Worm (Caenorhabditis elegans) whole organism, young adult: ENCODE data around the gene F13B12.7.

Experiments used
- B0261.1 ChIP-seq: sonication (generic microtip); optimal IDR thresholded peaks from 2 replicates; lab custom pipeline; 2016; ENCODE audit warnings: mild to moderate bottlenecking, missing genetic modification characterization, moderate library complexity, missing compliant biosample characterization
- C06A6.2 ChIP-seq: fragments of 200-800 bp; sonication (Bioruptor generic); conservative IDR thresholded peaks from 2 replicates; pipeline ENCODE4 v1.3.6; 2022; ENCODE audit warnings: missing genetic modification characterization, missing compliant biosample characterization
- F10E7.11 ChIP-seq: sonication (generic microtip); optimal IDR thresholded peaks from 2 replicates; lab custom pipeline; 2017; ENCODE audit warnings: mild to moderate bottlenecking, missing genetic modification characterization, moderate library complexity, missing compliant biosample characterization
- F39B2.1 ChIP-seq: fragments of 200-800 bp; sonication (Bioruptor generic); IDR thresholded peaks from 2 replicates; pipeline ENCODE4 v1.3.6; 2022; ENCODE audit warnings: missing genetic modification reagents, missing genetic modification characterization, missing compliant biosample characterization
- F52B5.7 ChIP-seq: sonication (generic microtip); optimal IDR thresholded peaks from 2 replicates; lab custom pipeline; 2016; ENCODE audit warnings: mild to moderate bottlenecking, missing genetic modification characterization, missing compliant biosample characterization
- Y53F4B.3 ChIP-seq: fragments of 200-800 bp; sonication (Bioruptor generic); IDR thresholded peaks from 2 replicates; pipeline ENCODE4 v1.3.6; 2022; ENCODE audit warnings: missing genetic modification reagents, missing genetic modification characterization, missing compliant biosample characterization
- Y67H2A.10 ChIP-seq: fragments of 200-800 bp; sonication (Bioruptor generic); conservative IDR thresholded peaks from 2 replicates; pipeline ENCODE4 v1.3.6; 2022; ENCODE audit warnings: missing genetic modification reagents, missing genetic modification characterization, missing compliant biosample characterization
- Y95B8A.8 ChIP-seq: fragments of 200-800 bp; sonication (Bioruptor generic); IDR thresholded peaks from 2 replicates; pipeline ENCODE4 v1.3.6; 2022; ENCODE audit warnings: missing genetic modification reagents, missing genetic modification characterization, missing compliant biosample characterization
- ZK185.1 ChIP-seq: sonication (generic microtip); optimal IDR thresholded peaks from 2 replicates; lab custom pipeline; 2016; ENCODE audit warnings: mild to moderate bottlenecking, missing genetic modification characterization, missing compliant biosample characterization; ENCODE audit not compliant: poor library complexity, severe bottlenecking
- akir-1 ChIP-seq: fragments of 200-800 bp; sonication (Bioruptor generic); optimal IDR thresholded peaks from 2 replicates; lab custom pipeline; 2018; ENCODE audit warnings: mild to moderate bottlenecking, missing genetic modification characterization, moderate library complexity, missing compliant biosample characterization
- ama-1 ChIP-seq, 3 experiments: fragments of 150-350 bp in 1 of 3; sonication (generic microtip) in 2 of 3; optimal IDR thresholded peaks; 2 replicates each; lab custom pipeline; 2014 to 2018; ENCODE audit warnings: missing biosample characterization in 2 of 3, missing genetic modification characterization in 2 of 3, missing genetic modification reagents in 2 of 3
- attf-3 ChIP-seq: fragments of 200-800 bp; sonication (Bioruptor generic); conservative IDR thresholded peaks from 2 replicates; pipeline ENCODE4 v1.3.6; 2022; ENCODE audit warnings: missing genetic modification reagents, missing genetic modification characterization, missing compliant biosample characterization
- bed-1 ChIP-seq: fragments of 200-800 bp; sonication (Bioruptor generic); IDR thresholded peaks from 2 replicates; pipeline ENCODE4 v1.3.6; 2022; ENCODE audit warnings: missing genetic modification reagents, missing genetic modification characterization, missing compliant biosample characterization
- bed-2 ChIP-seq: fragments of 200-800 bp; sonication (Bioruptor generic); IDR thresholded peaks from 2 replicates; pipeline ENCODE4 v1.3.6; 2022; ENCODE audit warnings: missing genetic modification reagents, missing genetic modification characterization, missing compliant biosample characterization
- ccch-3 ChIP-seq: fragments of 200-800 bp; sonication (Bioruptor generic); optimal IDR thresholded peaks from 2 replicates; lab custom pipeline; 2018; ENCODE audit warnings: mild to moderate bottlenecking, missing genetic modification characterization, missing compliant biosample characterization
- cebp-2 ChIP-seq: fragments of 200-800 bp; sonication (Bioruptor generic); IDR thresholded peaks from 2 replicates; pipeline ENCODE4 v1.3.6; 2022; ENCODE audit warnings: missing genetic modification characterization, missing compliant biosample characterization
- ceh-100 ChIP-seq: fragments of 200-800 bp; sonication (Bioruptor generic); IDR thresholded peaks from 2 replicates; pipeline ENCODE4 v1.3.6; 2022; ENCODE audit warnings: missing genetic modification reagents, missing genetic modification characterization, missing compliant biosample characterization
- ceh-40 ChIP-seq: fragments of 200-800 bp; sonication (Bioruptor generic); IDR thresholded peaks from 2 replicates; pipeline ENCODE4 v1.3.6; 2022; ENCODE audit warnings: missing genetic modification characterization, missing compliant biosample characterization
- dox-1 ChIP-seq: fragments of 200-800 bp; sonication (Bioruptor generic); IDR thresholded peaks from 2 replicates; pipeline ENCODE4 v1.3.6; 2022; ENCODE audit warnings: missing genetic modification reagents, missing genetic modification characterization, missing compliant biosample characterization
- dpff-1 ChIP-seq: sonication (generic microtip); optimal IDR thresholded peaks from 2 replicates; lab custom pipeline; 2017; ENCODE audit warnings: mild to moderate bottlenecking, missing genetic modification characterization, missing compliant biosample characterization
- efl-1 ChIP-seq: fragments of 150-350 bp; optimal IDR thresholded peaks from 2 replicates; lab custom pipeline; 2014; ENCODE audit warnings: missing biosample characterization, missing genetic modification reagents, missing genetic modification characterization
- egl-18 ChIP-seq: fragments of 200-800 bp; sonication (Bioruptor generic); IDR thresholded peaks from 2 replicates; pipeline ENCODE4 v1.3.6; 2022; ENCODE audit warnings: missing genetic modification reagents, missing genetic modification characterization, missing compliant biosample characterization
- egl-44 ChIP-seq: fragments of 200-800 bp; sonication (Bioruptor generic); IDR thresholded peaks from 2 replicates; pipeline ENCODE4 v1.3.6; 2022; ENCODE audit warnings: missing genetic modification reagents, missing genetic modification characterization, missing compliant biosample characterization
- egrh-3 ChIP-seq: fragments of 200-800 bp; sonication (Bioruptor generic); IDR thresholded peaks from 2 replicates; pipeline ENCODE4 v1.3.6; 2022; ENCODE audit warnings: missing genetic modification reagents, missing genetic modification characterization, missing compliant biosample characterization
- ets-4 ChIP-seq: fragments of 200-800 bp; sonication (Bioruptor generic); optimal IDR thresholded peaks from 2 replicates; lab custom pipeline; 2018; ENCODE audit warnings: mild to moderate bottlenecking, missing genetic modification characterization, missing compliant biosample characterization
- gei-17 ChIP-seq: fragments of 200-800 bp; sonication (Bioruptor generic); optimal IDR thresholded peaks from 2 replicates; lab custom pipeline; 2018; ENCODE audit warnings: mild to moderate bottlenecking, missing genetic modification characterization, missing compliant biosample characterization
- hlh-12 ChIP-seq: sonication (generic microtip); optimal IDR thresholded peaks from 2 replicates; lab custom pipeline; 2016; ENCODE audit warnings: missing genetic modification characterization, missing compliant biosample characterization
- hmg-1.2 ChIP-seq: fragments of 200-800 bp; sonication (Bioruptor generic); IDR thresholded peaks from 2 replicates; pipeline ENCODE4 v1.3.6; 2022; ENCODE audit warnings: missing genetic modification reagents, missing genetic modification characterization, missing compliant biosample characterization
- hmg-20 ChIP-seq: fragments of 200-800 bp; sonication (Bioruptor generic); IDR thresholded peaks from 2 replicates; pipeline ENCODE4 v1.3.6; 2022; ENCODE audit warnings: missing genetic modification reagents, missing genetic modification characterization, missing compliant biosample characterization
- hsf-1 ChIP-seq: fragments of 200-800 bp; sonication (Bioruptor generic); IDR thresholded peaks from 2 replicates; pipeline ENCODE4 v1.3.6; 2022; ENCODE audit warnings: missing genetic modification reagents, missing genetic modification characterization, missing compliant biosample characterization
- lin-26 ChIP-seq: fragments of 200-800 bp; sonication (Bioruptor generic); IDR thresholded peaks from 2 replicates; pipeline ENCODE4 v1.3.6; 2022; ENCODE audit warnings: missing genetic modification reagents, missing genetic modification characterization, missing compliant biosample characterization
- lin-40 ChIP-seq: sonication (generic microtip); optimal IDR thresholded peaks from 2 replicates; lab custom pipeline; 2016; ENCODE audit warnings: missing genetic modification characterization, mild to moderate bottlenecking, missing compliant biosample characterization, missing genotype, missing genetic modification reagents
- lsl-1 ChIP-seq: fragments of 200-800 bp; sonication (Bioruptor generic); optimal IDR thresholded peaks from 2 replicates; lab custom pipeline; 2018; ENCODE audit warnings: mild to moderate bottlenecking, missing genetic modification characterization, moderate library complexity, missing compliant biosample characterization
- mcd-1 ChIP-seq: fragments of 200-800 bp; sonication (Bioruptor generic); IDR thresholded peaks from 2 replicates; pipeline ENCODE4 v1.3.6; 2022; ENCODE audit warnings: missing genetic modification reagents, missing genetic modification characterization, missing compliant biosample characterization
- nfya-1 ChIP-seq: sonication (generic microtip); optimal IDR thresholded peaks from 2 replicates; lab custom pipeline; 2017; ENCODE audit warnings: antibody characterized with exemption, missing compliant biosample characterization, missing genetic modification characterization, borderline replicate concordance; ENCODE audit not compliant: insufficient read depth
- nhr-179 ChIP-seq: sonication (generic microtip); optimal IDR thresholded peaks from 2 replicates; lab custom pipeline; 2016; ENCODE audit warnings: mild to moderate bottlenecking, missing genetic modification characterization, missing compliant biosample characterization
- pha-4 ChIP-seq: fragments of 150-350 bp; sonication (generic microtip); optimal IDR thresholded peaks from 2 replicates; lab custom pipeline; 2014; ENCODE audit warnings: missing biosample characterization, missing genetic modification reagents, missing genetic modification characterization
- rec-8 ChIP-seq, 2 experiments: sonication (generic microtip); optimal IDR thresholded peaks; 2 replicates each; lab custom pipeline; 2016; ENCODE audit warnings: mild to moderate bottlenecking in 2 of 2, missing genetic modification characterization in 2 of 2, missing genetic modification reagents in 2 of 2, missing genotype in 2 of 2, missing biosample characterization in 1 of 2, missing compliant biosample characterization in 1 of 2, moderate library complexity in 1 of 2
- repo-1 ChIP-seq: sonication (generic microtip); optimal IDR thresholded peaks from 2 replicates; lab custom pipeline; 2017; ENCODE audit warnings: mild to moderate bottlenecking, missing genetic modification characterization, missing compliant biosample characterization
- rpc-1 ChIP-seq, 2 experiments: fragments of 150-350 bp in 1 of 2; sonication (generic microtip) in 1 of 2; optimal IDR thresholded peaks; 2 replicates each; lab custom pipeline; 2014 to 2018; ENCODE audit warnings: missing biosample characterization in 1 of 2, missing genetic modification characterization in 1 of 2, missing genetic modification reagents in 1 of 2, missing genotype in 1 of 2
- snpc-1.1 ChIP-seq: sonication (generic microtip); optimal IDR thresholded peaks from 2 replicates; lab custom pipeline; 2017; ENCODE audit warnings: missing genetic modification characterization, mild to moderate bottlenecking, missing compliant biosample characterization, antibody characterized with exemption, moderate library complexity, missing genotype, missing genetic modification reagents; ENCODE audit not compliant: insufficient read depth
- snpc-1.3 ChIP-seq: sonication (generic microtip); optimal IDR thresholded peaks from 2 replicates; lab custom pipeline; 2017; ENCODE audit warnings: missing genetic modification characterization, mild to moderate bottlenecking, missing compliant biosample characterization, antibody characterized with exemption, moderate library complexity, missing genotype, missing genetic modification reagents; ENCODE audit not compliant: insufficient read depth
- tlf-1 ChIP-seq: fragments of 200-800 bp; sonication (Bioruptor generic); optimal IDR thresholded peaks from 2 replicates; lab custom pipeline; 2018; ENCODE audit warnings: mild to moderate bottlenecking, missing genetic modification characterization, missing compliant biosample characterization
- unc-62 ChIP-seq: fragments of 150-350 bp; optimal IDR thresholded peaks from 2 replicates; lab custom pipeline; 2014; ENCODE audit warnings: missing biosample characterization, missing genetic modification reagents, missing genetic modification characterization
- ztf-22 ChIP-seq: fragments of 200-800 bp; sonication (Bioruptor generic); optimal IDR thresholded peaks from 2 replicates; lab custom pipeline; 2018; ENCODE audit warnings: mild to moderate bottlenecking, missing genetic modification characterization, moderate library complexity, missing compliant biosample characterization
- ztf-26 ChIP-seq: sonication (generic microtip); optimal IDR thresholded peaks from 2 replicates; lab custom pipeline; 2017; ENCODE audit warnings: missing genetic modification characterization, missing compliant biosample characterization

F13B12.7 gene

DNA sequence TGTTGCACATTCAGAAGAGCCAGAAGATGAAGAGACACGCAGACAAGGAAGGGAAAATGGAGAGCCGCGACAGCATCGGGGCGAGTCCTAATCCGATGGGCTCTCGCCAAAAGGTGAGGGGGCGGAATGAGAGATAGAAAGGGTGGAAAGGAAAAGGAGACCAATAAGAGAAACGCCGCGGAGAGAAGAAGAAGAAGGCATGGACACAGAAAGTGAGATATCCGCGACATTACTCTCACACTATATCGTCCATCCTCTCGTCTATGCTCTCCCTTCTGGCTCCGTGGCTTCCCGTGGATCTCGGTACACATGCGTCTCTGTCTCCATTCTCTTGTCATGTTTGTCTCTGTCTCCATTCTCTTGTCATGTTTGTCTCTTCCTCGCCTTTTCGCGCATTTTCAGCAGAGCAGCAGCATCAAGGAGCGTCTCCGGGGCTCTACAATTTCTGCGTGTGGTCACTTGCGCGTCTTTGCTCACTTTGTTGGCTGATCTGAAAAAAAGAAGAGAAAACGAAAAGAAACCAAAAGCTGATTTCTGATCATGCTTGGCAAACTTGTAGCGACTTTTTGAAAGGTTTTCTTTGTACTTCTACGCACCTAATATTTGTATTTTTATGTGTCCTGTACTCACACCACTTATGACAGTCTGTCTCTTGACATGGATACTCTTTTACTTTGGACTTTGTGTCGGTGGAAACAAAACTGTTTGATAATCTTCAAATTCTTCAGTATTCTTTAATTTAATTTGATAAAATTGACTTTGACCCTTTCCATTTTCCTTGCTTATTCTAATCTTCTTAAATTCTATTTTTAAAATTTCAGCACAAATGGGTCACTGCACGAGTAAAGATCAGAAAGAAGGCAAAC is 40.2 kb upstream of the F13B12.7 start, which contains the start of gene gpa-7 (continued):
- TF ChIP-seq tlf-1 (GFP tag; lab: Kevin White, UChicago) (no peak), ztf-22 (no peak), F10E7.11 (tag; lab: Kevin White, UChicago) (no peak), Y53F4B.3 (GFP tag; lab: Robert Waterston, UW) (no peak), ztf-26 (tag; lab: Kevin White, UChicago) (no peak), egl-18 (0 out of 2 replicates have a peak, but pooled peaks have one; percentile 47), cebp-2 (GFP tag; lab: Robert Waterston, UW) (no peak), snpc-1.3 (tag; lab: Kevin White, UChicago) (no peak), repo-1 (tag; lab: Kevin White, UChicago) (no peak), ceh-100 (GFP tag; lab: Robert Waterston, UW) (no peak), pha-4 (tag; lab: Kevin White, UChicago) (no peak), F52B5.7 (no peak), egl-44 (GFP tag; lab: Robert Waterston, UW) (no peak), snpc-1.1 (tag; lab: Kevin White, UChicago) (no peak), mcd-1 (GFP tag; lab: Robert Waterston, UW) (no peak; the same call in 1 of the 2 replicates), egrh-3 (GFP tag; lab: Robert Waterston, UW) (no peak), rec-8 (tag; optimal IDR thresholded peaks at IDR 0.05; lab: Kevin White, UChicago) (no peak), lin-26 (GFP tag; lab: Robert Waterston, UW) (no peak), Y95B8A.8 (GFP tag; lab: Robert Waterston, UW) (no peak), F39B2.1 (GFP tag; lab: Robert Waterston, UW) (no peak), ZK185.1 (tag; lab: Kevin White, UChicago) (peak; percentile 10), nhr-179 (no peak), C06A6.2 (GFP tag; lab: Robert Waterston, UW) (no peak), efl-1 (GFP tag; lab: Kevin White, UChicago) (no peak), rpc-1 (optimal IDR thresholded peaks at IDR 0.05; lab: Kevin White, UChicago) (no peak), rpc-1 (tag; optimal IDR thresholded peaks at IDR 0.05; lab: Kevin White, UChicago) (no peak), ccch-3 (GFP tag; lab: Kevin White, UChicago) (no peak), hsf-1 (GFP tag; lab: Robert Waterston, UW) (no peak), ama-1 (optimal IDR thresholded peaks at IDR 0.05; lab: Kevin White, UChicago) (no peak), ama-1 (GFP tag; optimal IDR thresholded peaks at IDR 0.05; lab: Kevin White, UChicago) (no peak), hlh-12 (tag; lab: Kevin White, UChicago) (no peak), lin-40 (tag; lab: Kevin White, UChicago) (peak; percentile 54), lsl-1 (no peak), bed-2 (GFP tag; lab: Robert Waterston, UW) (no peak), unc-62 (GFP tag; lab: Kevin White, UChicago) (no peak), ets-4 (GFP tag; lab: Kevin White, UChicago) (no peak), B0261.1 (no peak), hmg-20 (GFP tag; lab: Robert Waterston, UW) (no peak), attf-3 (no peak), bed-1 (GFP tag; lab: Robert Waterston, UW) (no peak), dpff-1 (tag; lab: Kevin White, UChicago) (no peak), hmg-1.2 (GFP tag; lab: Robert Waterston, UW) (peak; percentile 59; the same call in 1 of the 2 replicates), akir-1 (GFP tag; lab: Kevin White, UChicago) (no peak), dox-1 (no peak), nfya-1 (no peak), ceh-40 (GFP tag; lab: Robert Waterston, UW) (no peak), Y67H2A.10 (GFP tag; lab: Robert Waterston, UW) (no peak), gei-17 (GFP tag; lab: Kevin White, UChicago) (no peak)
